Worm (Caenorhabditis elegans) whole organism, early embryonic: ENCODE data around the gene T01G6.10.

ENCODE experiments used
- B0310.2 ChIP-seq: sonication (generic microtip); optimal IDR thresholded peaks from 2 replicates; lab custom pipeline; 2016; ENCODE audit warnings: mild to moderate bottlenecking, missing genetic modification characterization, missing compliant biosample characterization
- F13C5.2 ChIP-seq: sonication (generic microtip); optimal IDR thresholded peaks from 2 replicates; lab custom pipeline; 2017; ENCODE audit warnings: mild to moderate bottlenecking, missing genetic modification characterization, inconsistent platforms, missing compliant biosample characterization
- aly-1 ChIP-seq: sonication (generic microtip); optimal IDR thresholded peaks from 2 replicates; lab custom pipeline; 2016; ENCODE audit warnings: missing genetic modification characterization, missing compliant biosample characterization
- ama-1 ChIP-seq: fragments of 150-350 bp; optimal IDR thresholded peaks from 2 replicates; lab custom pipeline; 2014
- ceh-13 ChIP-seq: fragments of 200-800 bp; sonication (Bioruptor generic); optimal IDR thresholded peaks from 2 replicates; lab custom pipeline; 2018; ENCODE audit warnings: mild to moderate bottlenecking, missing genetic modification characterization, missing compliant biosample characterization
- ceh-36 ChIP-seq: sonication (generic microtip); optimal IDR thresholded peaks from 2 replicates; lab custom pipeline; 2016; ENCODE audit warnings: missing genetic modification characterization, inconsistent platforms, missing compliant biosample characterization
- ets-7 ChIP-seq: sonication (generic microtip); optimal IDR thresholded peaks from 2 replicates; lab custom pipeline; 2016; ENCODE audit warnings: missing genotype, missing genetic modification characterization, missing compliant biosample characterization
- flt-1 ChIP-seq: fragments of 200-800 bp; sonication (Bioruptor generic); IDR thresholded peaks from 2 replicates; pipeline ENCODE4 v1.3.6; 2022; ENCODE audit warnings: missing genetic modification characterization, missing compliant biosample characterization
- hmbx-1 ChIP-seq: sonication (generic microtip); optimal IDR thresholded peaks from 2 replicates; lab custom pipeline; 2016; ENCODE audit warnings: mild to moderate bottlenecking, missing genetic modification characterization, missing compliant biosample characterization
- hmg-4 ChIP-seq: fragments of 200-800 bp; sonication (Bioruptor generic); optimal IDR thresholded peaks from 2 replicates; lab custom pipeline; 2018; ENCODE audit warnings: mild to moderate bottlenecking, missing genetic modification characterization, missing compliant biosample characterization
- hnd-1 ChIP-seq: sonication (generic microtip); optimal IDR thresholded peaks from 2 replicates; lab custom pipeline; 2016; ENCODE audit warnings: missing genetic modification characterization, missing compliant biosample characterization
- pes-1 ChIP-seq: fragments of 200-800 bp; sonication (Bioruptor generic); IDR thresholded peaks from 2 replicates; pipeline ENCODE4 v1.3.6; 2022; ENCODE audit warnings: missing genetic modification reagents, missing genetic modification characterization, missing compliant biosample characterization
- scrt-1 ChIP-seq: fragments of 200-800 bp; sonication (Bioruptor generic); IDR thresholded peaks from 2 replicates; pipeline ENCODE4 v1.3.6; 2022; ENCODE audit warnings: missing genetic modification characterization, missing compliant biosample characterization
- sea-1 ChIP-seq: fragments of 200-800 bp; sonication (Bioruptor generic); conservative IDR thresholded peaks from 2 replicates; pipeline ENCODE4 v1.3.6; 2022; ENCODE audit warnings: missing genetic modification characterization, missing compliant biosample characterization
- tbx-11 ChIP-seq: fragments of 200-800 bp; sonication (Bioruptor generic); IDR thresholded peaks from 2 replicates; pipeline ENCODE4 v1.3.6; 2022; ENCODE audit warnings: missing genetic modification characterization, missing compliant biosample characterization
- tbx-37 ChIP-seq: fragments of 200-800 bp; sonication (Bioruptor generic); conservative IDR thresholded peaks from 2 replicates; pipeline ENCODE4 v1.3.6; 2022; ENCODE audit warnings: missing genetic modification reagents, missing genetic modification characterization, missing compliant biosample characterization
- tra-4 ChIP-seq: sonication (generic microtip); optimal IDR thresholded peaks from 2 replicates; lab custom pipeline; 2017; ENCODE audit warnings: missing genetic modification characterization, missing compliant biosample characterization

Gene T01G6.10

ce11 chrV:502803-503273 is at the start of gene T01G6.10:
Gene T01G6.10, minus strand, starts transcription at chrV:503223.
- no peak for TF ChIP-seq F13C5.2 (tag; lab: Kevin White, UChicago)
- TF ChIP-seq hmg-4 (GFP tag; lab: Kevin White, UChicago): no peak
- no peak for TF ChIP-seq sea-1 (GFP tag; lab: Robert Waterston, UW)
- no peak for TF ChIP-seq tbx-37

DNA sequence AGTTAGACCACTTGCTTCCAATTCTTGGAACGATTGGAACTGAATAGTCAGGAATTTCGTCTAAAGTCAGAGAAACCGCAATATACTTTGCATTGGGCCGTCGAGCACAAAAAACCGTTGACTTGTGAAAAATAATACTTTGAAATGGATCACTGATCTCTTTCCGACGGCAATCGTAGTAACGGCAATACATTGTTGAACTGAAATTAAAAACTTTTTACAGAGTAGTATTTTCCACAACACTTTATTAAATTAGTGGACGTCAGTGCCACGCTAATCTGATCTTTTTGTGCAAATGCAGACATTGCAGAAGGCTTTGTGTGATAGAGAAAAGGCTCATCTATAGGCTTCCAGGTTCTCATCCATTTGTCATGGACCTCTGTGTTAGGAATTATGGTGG is 49.4 kb upstream of the T01G6.10 start:
- TF ChIP-seq B0310.2 (tag; lab: Kevin White, UChicago): no peak
- no peak for TF ChIP-seq tbx-37
- TF ChIP-seq ceh-36 (tag; lab: Kevin White, UChicago): no peak
- TF ChIP-seq ceh-13 (GFP tag; lab: Kevin White, UChicago): no peak
- TF ChIP-seq ets-7 (tag; lab: Kevin White, UChicago): no peak
- TF ChIP-seq pes-1 (GFP tag; lab: Robert Waterston, UW): no peak
- TF ChIP-seq tra-4: no peak
- no peak for TF ChIP-seq hmbx-1 (tag; lab: Kevin White, UChicago)
- no peak for TF ChIP-seq ama-1
- TF ChIP-seq F13C5.2 (tag; lab: Kevin White, UChicago): no peak
- no peak for TF ChIP-seq tbx-11
- TF ChIP-seq scrt-1 (GFP tag; lab: Robert Waterston, UW): no peak
- no peak for TF ChIP-seq hnd-1 (tag; lab: Kevin White, UChicago)
- no peak for TF ChIP-seq hmg-4 (GFP tag; lab: Kevin White, UChicago)

ce11 chrV:547980-548379 is 45.0 kb upstream of the T01G6.10 start, which contains the start of gene C14C6.6:
Gene C14C6.6, minus strand, starts transcription at chrV:548080.
- no peak for TF ChIP-seq F13C5.2 (tag; lab: Kevin White, UChicago)
- TF ChIP-seq scrt-1 (GFP tag; lab: Robert Waterston, UW): no peak
- no peak for TF ChIP-seq ama-1
- TF ChIP-seq ets-7 (tag; lab: Kevin White, UChicago): no peak
- no peak for TF ChIP-seq hmg-4 (GFP tag; lab: Kevin White, UChicago)
- TF ChIP-seq pes-1 (GFP tag; lab: Robert Waterston, UW): no peak
- no peak for TF ChIP-seq hnd-1 (tag; lab: Kevin White, UChicago)
- no peak for TF ChIP-seq tra-4

DNA sequence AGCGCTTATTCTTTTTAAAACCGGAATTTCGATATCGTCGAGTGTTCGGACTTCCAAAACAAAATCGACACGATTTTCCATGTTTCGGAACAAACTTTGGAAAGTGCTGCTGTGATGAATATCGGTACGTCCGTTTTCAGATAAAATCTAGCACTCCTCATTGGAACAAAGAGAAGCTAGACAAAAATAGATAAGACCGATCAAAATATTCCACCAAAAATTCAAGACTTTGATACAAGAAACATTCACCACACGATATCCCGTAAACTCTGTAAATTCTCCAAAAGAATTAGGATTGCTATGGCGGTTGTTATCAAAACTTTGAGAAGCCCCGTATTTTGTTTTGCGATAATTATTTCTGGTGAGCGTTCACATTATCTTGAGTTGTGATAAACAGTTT is 40.1 kb upstream of the T01G6.10 start, which contains the start of gene C14C6.3:
Gene C14C6.3, plus strand, starts transcription at position 301 of the 400 bp plus-strand sequence.
- no peak for TF ChIP-seq scrt-1 (GFP tag; lab: Robert Waterston, UW)
- TF ChIP-seq hmg-4 (GFP tag; lab: Kevin White, UChicago): no peak
- TF ChIP-seq pes-1 (GFP tag; lab: Robert Waterston, UW): no peak
- TF ChIP-seq hnd-1 (tag; lab: Kevin White, UChicago): no peak
- no peak for TF ChIP-seq ceh-36 (tag; lab: Kevin White, UChicago)
- no peak for TF ChIP-seq B0310.2 (tag; lab: Kevin White, UChicago)
- TF ChIP-seq aly-1 (tag; lab: Kevin White, UChicago): no peak
- TF ChIP-seq flt-1 (GFP tag; lab: Robert Waterston, UW): no peak
- TF ChIP-seq hmbx-1 (tag; lab: Kevin White, UChicago): no peak
- TF ChIP-seq tbx-37: no peak
- TF ChIP-seq ets-7 (tag; lab: Kevin White, UChicago): no peak

- TF ChIP-seq F13C5.2 (tag; lab: Kevin White, UChicago) (no peak), tra-4 (no peak), aly-1 (tag; lab: Kevin White, UChicago) (no peak), sea-1 (GFP tag; lab: Robert Waterston, UW) (no peak), tbx-37 (no peak), hnd-1 (tag; lab: Kevin White, UChicago) (no peak), hmbx-1 (tag; lab: Kevin White, UChicago) (no peak)
Measured at ce11 chrV:541470-541869, 38.4 kb upstream of the T01G6.10 start.

ce11 chrV:539040-539510 is 36.1 kb upstream of the T01G6.10 start, which contains the start of gene nhr-155:
Gene nhr-155, plus strand, starts transcription at chrV:539460.
- TF ChIP-seq ets-7 (tag; lab: Kevin White, UChicago) (no peak), tbx-37 (no peak), tra-4 (no peak), ceh-13 (GFP tag; lab: Kevin White, UChicago) (no peak), aly-1 (tag; lab: Kevin White, UChicago) (no peak), ceh-36 (tag; lab: Kevin White, UChicago) (no peak), hmg-4 (GFP tag; lab: Kevin White, UChicago) (no peak), tbx-11 (no peak), B0310.2 (tag; lab: Kevin White, UChicago) (no peak)

- TF ChIP-seq ceh-36 (tag; lab: Kevin White, UChicago) (no peak), scrt-1 (GFP tag; lab: Robert Waterston, UW) (no peak), flt-1 (GFP tag; lab: Robert Waterston, UW) (no peak), hmg-4 (GFP tag; lab: Kevin White, UChicago) (no peak), ets-7 (tag; lab: Kevin White, UChicago) (no peak), ceh-13 (GFP tag; lab: Kevin White, UChicago) (no peak), F13C5.2 (tag; lab: Kevin White, UChicago) (no peak), tra-4 (no peak), sea-1 (GFP tag; lab: Robert Waterston, UW) (no peak), tbx-11 (no peak), pes-1 (GFP tag; lab: Robert Waterston, UW) (no peak), hnd-1 (tag; lab: Kevin White, UChicago) (no peak), tbx-37 (no peak)
Measured at ce11 chrV:536571-536970, 33.5 kb upstream of the T01G6.10 start, which contains the start of gene C14C6.5. Gene C14C6.5, plus strand, starts transcription at chrV:536628.

ce11 chrV:534176-534575 is 31.2 kb upstream of the T01G6.10 start, which contains the start of gene nhr-132:
Gene nhr-132, plus strand, starts transcription at chrV:534446.
- TF ChIP-seq scrt-1 (GFP tag; lab: Robert Waterston, UW): no peak
- no peak for TF ChIP-seq aly-1 (tag; lab: Kevin White, UChicago)
- no peak for TF ChIP-seq tra-4
- no peak for TF ChIP-seq ceh-13 (GFP tag; lab: Kevin White, UChicago)
- no peak for TF ChIP-seq F13C5.2 (tag; lab: Kevin White, UChicago)
